Fruit fly (Drosophila melanogaster): ENCODE results near the gene Or30a.

dm6 chr2L:9145761-9146160, 34.1 kb downstream of the Or30a start:
- TF ChIP-seq usp (GFP tag; optimal IDR thresholded peaks at IDR 0.05) (no peak), CG8478 (optimal IDR thresholded peaks at IDR 0.05) (no peak), Dll (optimal IDR thresholded peaks at IDR 0.05) (no peak), pan (optimal IDR thresholded peaks at IDR 0.05) (no peak)

Measured in whole organism.